Fruit fly (Drosophila melanogaster) whole organism: ENCODE results near the gene Cnep1r2.

Experiments
- CG8478 ChIP-seq: fragments of >200 bp; optimal IDR thresholded peaks from 2 replicates; lab custom pipeline; 2018; ENCODE audit warnings: inconsistent platforms
- Dll ChIP-seq: fragments of >200 bp; optimal IDR thresholded peaks from 2 replicates; lab custom pipeline; 2017
- EcR ChIP-seq, 2 experiments: fragments of >200 bp; optimal IDR thresholded peaks; 2 replicates each; lab custom pipeline; 2017; ENCODE audit warnings: missing biosample characterization in 2 of 2, missing genetic modification characterization in 2 of 2, missing genetic modification reagents in 2 of 2
- pan ChIP-seq: fragments of >200 bp; optimal IDR thresholded peaks from 2 replicates; lab custom pipeline; 2017
- psq ChIP-seq: fragments of >200 bp; optimal IDR thresholded peaks from 2 replicates; lab custom pipeline; 2017
- usp ChIP-seq: fragments of >200 bp; optimal IDR thresholded peaks from 2 replicates; lab custom pipeline; 2017; ENCODE audit warnings: missing biosample characterization, missing genetic modification characterization, mixed read lengths

dm6 chr3L:10684492-10684891, 46.5 kb downstream of the Cnep1r2 start:
- TF ChIP-seq CG8478 (lab: Kevin White, UChicago) = no peak
- TF ChIP-seq EcR (GFP tag; optimal IDR thresholded peaks at IDR 0.05; lab: Kevin White, UChicago) = no peak
- no peak for TF ChIP-seq psq (lab: Kevin White, UChicago)
- no peak for TF ChIP-seq Dll (lab: Kevin White, UChicago)
- no peak for TF ChIP-seq pan (lab: Kevin White, UChicago)
- no peak for TF ChIP-seq usp (GFP tag; lab: Kevin White, UChicago)
